Fruit fly (Drosophila melanogaster) whole organism, embryonic: ENCODE results near the gene Sox21a.

Source experiments
- Asciz ChIP-seq: fragments of 200-800 bp; sonication (Bioruptor generic); optimal IDR thresholded peaks from 2 replicates; lab custom pipeline; 2017; ENCODE audit warnings: missing biosample characterization, mild to moderate bottlenecking, missing genetic modification characterization, missing genetic modification reagents
- CG10654 ChIP-seq: fragments of 200-800 bp; sonication (Bioruptor generic); optimal IDR thresholded peaks from 2 replicates; lab custom pipeline; 2016; ENCODE audit warnings: missing biosample characterization, missing genetic modification characterization
- CG10979 ChIP-seq: fragments of 200-800 bp; sonication (Bioruptor generic); optimal IDR thresholded peaks from 2 replicates; lab custom pipeline; 2018; ENCODE audit warnings: missing biosample characterization, mild to moderate bottlenecking, missing genetic modification characterization, moderate library complexity
- CG11560 ChIP-seq: fragments of 200-800 bp; sonication (Bioruptor generic); IDR thresholded peaks from 3 replicates; pipeline ENCODE4 v1.3.6; 2022; ENCODE audit warnings: missing biosample characterization, missing genetic modification characterization
- CG15269 ChIP-seq: fragments of 200-800 bp; sonication (Bioruptor generic); optimal IDR thresholded peaks from 2 replicates; lab custom pipeline; 2018; ENCODE audit warnings: missing biosample characterization, mild to moderate bottlenecking, missing genetic modification characterization, moderate library complexity
- CG15601 ChIP-seq: fragments of 200-800 bp; sonication (Bioruptor generic); optimal IDR thresholded peaks from 3 replicates; lab custom pipeline; 2019; ENCODE audit warnings: missing biosample characterization, mild to moderate bottlenecking, missing genetic modification characterization, moderate library complexity
- CG1602 ChIP-seq: fragments of 200-800 bp; sonication (Bioruptor generic); optimal IDR thresholded peaks from 3 replicates; lab custom pipeline; 2016; ENCODE audit warnings: missing biosample characterization, missing genetic modification characterization
- CG1603 ChIP-seq: fragments of 200-800 bp; sonication (Bioruptor generic); optimal IDR thresholded peaks from 2 replicates; lab custom pipeline; 2019; ENCODE audit warnings: missing biosample characterization, mild to moderate bottlenecking, missing genetic modification characterization, moderate library complexity
- CG17328 ChIP-seq: fragments of 200-800 bp; sonication (Bioruptor generic); IDR thresholded peaks from 2 replicates; pipeline ENCODE4 v1.3.6; 2022; ENCODE audit warnings: missing biosample characterization, missing genetic modification characterization
- CG17829 ChIP-seq: fragments of 200-800 bp; optimal IDR thresholded peaks from 2 replicates; lab custom pipeline; 2019; ENCODE audit warnings: missing biosample characterization, mild to moderate bottlenecking, missing genetic modification characterization, moderate library complexity
- CG2202 ChIP-seq: fragments of 200-800 bp; sonication (Bioruptor generic); optimal IDR thresholded peaks from 2 replicates; lab custom pipeline; 2018; ENCODE audit warnings: missing biosample characterization, mild to moderate bottlenecking, missing genetic modification characterization
- CG2712 ChIP-seq: fragments of 200-800 bp; optimal IDR thresholded peaks from 3 replicates; lab custom pipeline; 2019; ENCODE audit warnings: missing biosample characterization, mild to moderate bottlenecking, missing genetic modification characterization, moderate library complexity
- CG30403 ChIP-seq: fragments of 200-800 bp; sonication (Bioruptor generic); optimal IDR thresholded peaks from 3 replicates; lab custom pipeline; 2016; ENCODE audit warnings: missing biosample characterization, missing genetic modification characterization
- CG32767 ChIP-seq: fragments of 200-800 bp; sonication (Bioruptor generic); IDR thresholded peaks from 2 replicates; pipeline ENCODE4 v1.3.6; 2022; ENCODE audit warnings: missing biosample characterization, missing genetic modification characterization
- CG3838 ChIP-seq: fragments of 200-800 bp; sonication (Bioruptor generic); optimal IDR thresholded peaks from 3 replicates; lab custom pipeline; 2016; ENCODE audit warnings: missing biosample characterization, missing genetic modification characterization
- CG3995 ChIP-seq: fragments of 200-800 bp; sonication (Bioruptor generic); optimal IDR thresholded peaks from 3 replicates; lab custom pipeline; 2016; ENCODE audit warnings: missing biosample characterization, missing genetic modification characterization
- CG43689 ChIP-seq: fragments of 200-800 bp; sonication (Bioruptor generic); IDR thresholded peaks from 2 replicates; pipeline ENCODE4 v1.3.6; 2022; ENCODE audit warnings: missing biosample characterization, missing genetic modification characterization
- CG5245 ChIP-seq: fragments of 200-800 bp; sonication (Bioruptor generic); optimal IDR thresholded peaks from 3 replicates; lab custom pipeline; 2016; ENCODE audit warnings: missing biosample characterization, missing genetic modification characterization
- CG6791 ChIP-seq: fragments of 200-800 bp; sonication (Bioruptor generic); IDR thresholded peaks from 3 replicates; pipeline ENCODE4 v1.3.6; 2022; ENCODE audit warnings: missing biosample characterization, missing genetic modification characterization; ENCODE audit not compliant: partially characterized antibody
- CG7357 ChIP-seq: fragments of 200-800 bp; sonication (Bioruptor generic); IDR thresholded peaks from 3 replicates; pipeline ENCODE4 v1.3.6; 2022; ENCODE audit warnings: missing biosample characterization, missing genetic modification characterization
- CG8281 ChIP-seq: fragments of 200-800 bp; sonication (Bioruptor generic); optimal IDR thresholded peaks from 2 replicates; lab custom pipeline; 2018; ENCODE audit warnings: missing biosample characterization, mild to moderate bottlenecking, missing genetic modification characterization, moderate library complexity
- CG8290 ChIP-seq, 3 experiments: fragments of 200-800 bp; sonication (Bioruptor generic); optimal IDR thresholded peaks; 2 replicates each; lab custom pipeline; 2016 to 2019; ENCODE audit warnings: missing biosample characterization in 3 of 3, missing genetic modification characterization in 3 of 3, mild to moderate bottlenecking in 2 of 3, moderate library complexity in 1 of 3
- CG9727 ChIP-seq: fragments of 200-800 bp; sonication (Bioruptor generic); optimal IDR thresholded peaks from 3 replicates; lab custom pipeline; 2017; ENCODE audit warnings: missing biosample characterization, mild to moderate bottlenecking, missing genetic modification characterization
- CkIIα-i1 ChIP-seq: fragments of 200-800 bp; sonication (Bioruptor generic); IDR thresholded peaks from 2 replicates; pipeline ENCODE4 v1.3.6; 2022; ENCODE audit warnings: missing biosample characterization, missing genetic modification characterization
- Dek ChIP-seq: fragments of 200-800 bp; sonication (Bioruptor generic); optimal IDR thresholded peaks from 3 replicates; lab custom pipeline; 2019; ENCODE audit warnings: missing biosample characterization, mild to moderate bottlenecking, missing genetic modification characterization, moderate library complexity
- Dip3 ChIP-seq: fragments of 200-800 bp; sonication (Bioruptor generic); optimal IDR thresholded peaks from 3 replicates; lab custom pipeline; 2016; ENCODE audit warnings: missing biosample characterization, missing genetic modification characterization
- Gsc ChIP-seq: fragments of 200-800 bp; sonication (Bioruptor generic); IDR thresholded peaks from 2 replicates; pipeline ENCODE4 v1.3.6; 2022; ENCODE audit warnings: missing biosample characterization, missing genetic modification characterization
- Hmx ChIP-seq: fragments of 200-800 bp; sonication (Bioruptor generic); optimal IDR thresholded peaks from 2 replicates; lab custom pipeline; 2016; ENCODE audit warnings: missing biosample characterization, missing genetic modification characterization
- Jarid2 ChIP-seq: fragments of 200-800 bp; sonication (Bioruptor generic); optimal IDR thresholded peaks from 3 replicates; lab custom pipeline; 2017; ENCODE audit warnings: mild to moderate bottlenecking, missing biosample characterization, missing genetic modification reagents, missing genetic modification characterization
- MBD-R2 ChIP-seq: fragments of 200-800 bp; sonication (Bioruptor generic); IDR thresholded peaks from 2 replicates; pipeline ENCODE4 v1.3.6; 2022; ENCODE audit warnings: missing biosample characterization, missing genetic modification characterization
- NFAT ChIP-seq: fragments of 200-800 bp; sonication (Bioruptor generic); IDR thresholded peaks from 2 replicates; pipeline ENCODE4 v1.3.6; 2022; ENCODE audit warnings: missing biosample characterization, missing genetic modification characterization
- NK7.1 ChIP-seq: fragments of 200-800 bp; sonication (Bioruptor generic); optimal IDR thresholded peaks from 3 replicates; lab custom pipeline; 2016; ENCODE audit warnings: missing biosample characterization, missing genetic modification characterization
- Nf-YC ChIP-seq: fragments of 200-800 bp; optimal IDR thresholded peaks from 3 replicates; lab custom pipeline; 2019; ENCODE audit warnings: missing biosample characterization, mild to moderate bottlenecking, missing genetic modification characterization, moderate library complexity
- Side ChIP-seq: fragments of 200-800 bp; sonication (Bioruptor generic); optimal IDR thresholded peaks from 2 replicates; lab custom pipeline; 2016; ENCODE audit warnings: missing biosample characterization, missing genetic modification characterization
- ab ChIP-seq: fragments of 200-800 bp; sonication (Bioruptor generic); optimal IDR thresholded peaks from 2 replicates; lab custom pipeline; 2016; ENCODE audit warnings: missing biosample characterization, missing genetic modification characterization
- cato ChIP-seq: fragments of 200-800 bp; sonication (Bioruptor generic); optimal IDR thresholded peaks from 2 replicates; lab custom pipeline; 2016; ENCODE audit warnings: missing biosample characterization, missing genetic modification characterization, borderline replicate concordance
- chm ChIP-seq: fragments of 200-800 bp; sonication (Bioruptor generic); IDR thresholded peaks from 2 replicates; pipeline ENCODE4 v1.3.6; 2022; ENCODE audit warnings: missing biosample characterization, missing genetic modification characterization
- chn ChIP-seq: fragments of 200-800 bp; sonication (Bioruptor generic); optimal IDR thresholded peaks from 2 replicates; lab custom pipeline; 2016; ENCODE audit warnings: missing biosample characterization, missing genetic modification characterization
- corto ChIP-seq: fragments of 200-800 bp; sonication (Bioruptor generic); optimal IDR thresholded peaks from 2 replicates; lab custom pipeline; 2016; ENCODE audit warnings: missing biosample characterization, mild to moderate bottlenecking, missing genetic modification characterization, moderate library complexity
- fd64A ChIP-seq: fragments of 200-800 bp; sonication (Bioruptor generic); optimal IDR thresholded peaks from 3 replicates; lab custom pipeline; 2018; ENCODE audit warnings: missing biosample characterization, mild to moderate bottlenecking, missing genetic modification characterization
- fu2 ChIP-seq: fragments of 200-800 bp; sonication (Bioruptor generic); optimal IDR thresholded peaks from 2 replicates; lab custom pipeline; 2016; ENCODE audit warnings: missing biosample characterization, missing genetic modification characterization
- hth ChIP-seq: fragments of >200 bp; optimal IDR thresholded peaks from 2 replicates; lab custom pipeline; 2017; ENCODE audit warnings: inconsistent platforms
- kah ChIP-seq: fragments of 200-800 bp; sonication (Bioruptor generic); optimal IDR thresholded peaks from 2 replicates; lab custom pipeline; 2018; ENCODE audit warnings: missing biosample characterization, mild to moderate bottlenecking, missing genetic modification characterization
- klu ChIP-seq: fragments of 200-800 bp; sonication (Bioruptor generic); IDR thresholded peaks from 2 replicates; pipeline ENCODE4 v1.3.6; 2022; ENCODE audit warnings: missing biosample characterization, missing genetic modification characterization
- mirr ChIP-seq: fragments of 200-800 bp; sonication (Bioruptor generic); optimal IDR thresholded peaks from 3 replicates; lab custom pipeline; 2018; ENCODE audit warnings: missing biosample characterization, mild to moderate bottlenecking, missing genetic modification characterization
- nom ChIP-seq: fragments of 200-800 bp; sonication (Bioruptor generic); optimal IDR thresholded peaks from 2 replicates; lab custom pipeline; 2017; ENCODE audit warnings: missing biosample characterization, missing genetic modification characterization, mild to moderate bottlenecking, moderate library complexity, missing genetic modification reagents
- salm ChIP-seq: fragments of 200-800 bp; sonication (Bioruptor generic); optimal IDR thresholded peaks from 2 replicates; lab custom pipeline; 2018; ENCODE audit warnings: missing biosample characterization, mild to moderate bottlenecking, missing genetic modification characterization
- stwl ChIP-seq: fragments of 200-800 bp; sonication (Bioruptor generic); optimal IDR thresholded peaks from 3 replicates; lab custom pipeline; 2018; ENCODE audit warnings: missing biosample characterization, mild to moderate bottlenecking, missing genetic modification characterization, moderate library complexity
- sug ChIP-seq: fragments of 200-800 bp; optimal IDR thresholded peaks from 2 replicates; lab custom pipeline; 2019; ENCODE audit warnings: missing biosample characterization, mild to moderate bottlenecking, missing genetic modification characterization, moderate library complexity
- unc-4 ChIP-seq: fragments of 200-800 bp; sonication (Bioruptor generic); IDR thresholded peaks from 2 replicates; pipeline ENCODE4 v1.3.6; 2022; ENCODE audit warnings: missing biosample characterization, missing genetic modification characterization; ENCODE audit not compliant: partially characterized antibody
- vnd ChIP-seq: fragments of 200-800 bp; sonication (Bioruptor generic); IDR thresholded peaks from 3 replicates; pipeline ENCODE4 v1.3.6; 2022; ENCODE audit warnings: missing biosample characterization, missing genetic modification characterization; ENCODE audit not compliant: partially characterized antibody
- zfh1 ChIP-seq: fragments of 200-800 bp; sonication (Bioruptor generic); IDR thresholded peaks from 3 replicates; pipeline ENCODE4 v1.3.6; 2022; ENCODE audit warnings: missing biosample characterization, missing genetic modification characterization

The Sox21a gene

DNA sequence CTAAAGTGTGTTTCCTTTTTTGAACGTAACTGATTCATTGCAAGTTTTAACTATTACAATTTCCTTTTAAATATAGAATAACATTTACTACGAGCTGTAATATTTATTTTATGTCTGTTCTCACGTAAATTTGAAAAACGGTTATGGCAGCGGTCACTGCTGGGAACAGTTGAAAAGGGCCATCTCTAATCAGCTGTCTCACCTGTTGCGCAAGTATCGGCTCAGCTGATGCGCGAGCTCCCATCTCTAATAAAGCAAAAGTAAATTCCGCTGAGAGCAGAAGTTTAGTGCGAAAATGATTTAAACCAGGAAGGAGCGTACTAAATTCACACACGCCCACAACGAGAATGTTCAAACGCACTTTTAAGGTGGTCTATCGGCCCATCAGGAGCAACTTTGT, 36.3 kb downstream of the Sox21a start, which contains the start of gene Pex1 (continued):
- TF ChIP-seq zfh1 (GFP tag; lab: Robert Waterston, UW) (no peak; the same call in 2 of the 3 replicates), CG30403 (GFP tag; lab: Kevin White, UChicago) (peak; percentile 13), mirr (GFP tag; lab: Kevin White, UChicago) (no peak), Hmx (GFP tag; lab: Kevin White, UChicago) (no peak), CG1602 (GFP tag; lab: Kevin White, UChicago) (no peak), CG10979 (tag; lab: Kevin White, UChicago) (peak; percentile 12), salm (tag; lab: Kevin White, UChicago) (no peak), CG32767 (GFP tag; lab: Robert Waterston, UW) (no peak), Dek (no peak), unc-4 (GFP tag; lab: Robert Waterston, UW) (peak; percentile 86), NK7.1 (no peak), hth (lab: Kevin White, UChicago) (no peak), fd64A (GFP tag; lab: Kevin White, UChicago) (no peak), NFAT (no peak; the same call in 1 of the 2 replicates), CG15601 (no peak), cato (GFP tag; lab: Kevin White, UChicago) (no peak), CG2712 (peak; percentile 35), CG10654 (GFP tag; lab: Kevin White, UChicago) (peak; percentile 0), chn (GFP tag; lab: Kevin White, UChicago) (no peak), CG3995 (GFP tag; lab: Kevin White, UChicago) (peak; percentile 91), stwl (peak; percentile 72), CG11560 (tag; lab: Robert Waterston, UW) (no peak), CG2202 (tag; lab: Kevin White, UChicago) (no peak), nom (no peak), klu (GFP tag; lab: Robert Waterston, UW) (no peak), CG15269 (tag; lab: Kevin White, UChicago) (no peak), CG17829 (peak; percentile 39), Jarid2 (GFP tag; lab: Kevin White, UChicago) (peak; percentile 45), CG9727 (GFP tag; lab: Kevin White, UChicago) (peak; percentile 20), chm (GFP tag; lab: Robert Waterston, UW) (no peak), Gsc (GFP tag; lab: Robert Waterston, UW) (no peak), CG3838 (GFP tag; lab: Kevin White, UChicago) (no peak), CG5245 (no peak), Dip3 (GFP tag; lab: Kevin White, UChicago) (no peak), Asciz (GFP tag; lab: Kevin White, UChicago) (no peak), CG7357 (GFP tag; lab: Robert Waterston, UW) (no peak), sug (no peak), fu2 (GFP tag; lab: Kevin White, UChicago) (no peak), vnd (GFP tag; lab: Robert Waterston, UW) (peak; percentile 71), CG17328 (GFP tag; lab: Robert Waterston, UW) (no peak), CG6791 (GFP tag; lab: Robert Waterston, UW) (peak; percentile 78), Nf-YC (tag; lab: Kevin White, UChicago) (no peak), MBD-R2 (GFP tag; lab: Robert Waterston, UW) (peak; percentile 95), CG1603 (tag; lab: Kevin White, UChicago) (peak; percentile 62), ab (GFP tag; lab: Kevin White, UChicago) (no peak), Side (GFP tag; lab: Kevin White, UChicago) (no peak), CG8290 (GFP tag; optimal IDR thresholded peaks at IDR 0.05; lab: Kevin White, UChicago) (no peak), CG8290 (tag; optimal IDR thresholded peaks at IDR 0.05; lab: Kevin White, UChicago) (no peak), corto (GFP tag; lab: Kevin White, UChicago) (no peak), CG8281 (tag; lab: Kevin White, UChicago) (no peak), CkIIα-i1 (no peak), CG43689 (GFP tag; lab: Robert Waterston, UW) (no peak), kah (GFP tag; lab: Kevin White, UChicago) (peak; percentile 88)
